Worm (Caenorhabditis elegans): ENCODE results near the gene col-122.

ce11 chrIV:9610923-9611322 lies 47.7 kb downstream of the col-122 start:
- TF ChIP-seq tab-1 (GFP tag; IDR thresholded peaks at IDR 0.05) = no peak
- TF ChIP-seq flt-1 (GFP tag; IDR thresholded peaks at IDR 0.05) = no peak
- no peak for TF ChIP-seq med-1 (GFP tag; optimal IDR thresholded peaks at IDR 0.05; ENCODE audit: insufficient read depth)
- no peak for TF ChIP-seq T22C8.4 (GFP tag; IDR thresholded peaks at IDR 0.05)
- TF ChIP-seq klf-2 (GFP tag; conservative IDR thresholded peaks at IDR 0.05) = no peak
- no peak for TF ChIP-seq ztf-29 (GFP tag; IDR thresholded peaks at IDR 0.05)
- TF ChIP-seq ztf-23 (GFP tag; IDR thresholded peaks at IDR 0.05) = no peak
- TF ChIP-seq ref-1 (GFP tag; conservative IDR thresholded peaks at IDR 0.05) = no peak
- TF ChIP-seq cog-1 (tag; optimal IDR thresholded peaks at IDR 0.05) = no peak

Measured in whole organism, midembryonic.